Fruit fly (Drosophila melanogaster) S2 (cell line): ENCODE data around the gene CG34180.

Source experiments
- CG8478 ChIP-seq: fragments of >200 bp; optimal IDR thresholded peaks from 2 replicates; lab custom pipeline; 2018
- CTCF ChIP-seq, 2 experiments: fragments of >200 bp; optimal IDR thresholded peaks; 2 replicates each; lab custom pipeline; 2018

DNA sequence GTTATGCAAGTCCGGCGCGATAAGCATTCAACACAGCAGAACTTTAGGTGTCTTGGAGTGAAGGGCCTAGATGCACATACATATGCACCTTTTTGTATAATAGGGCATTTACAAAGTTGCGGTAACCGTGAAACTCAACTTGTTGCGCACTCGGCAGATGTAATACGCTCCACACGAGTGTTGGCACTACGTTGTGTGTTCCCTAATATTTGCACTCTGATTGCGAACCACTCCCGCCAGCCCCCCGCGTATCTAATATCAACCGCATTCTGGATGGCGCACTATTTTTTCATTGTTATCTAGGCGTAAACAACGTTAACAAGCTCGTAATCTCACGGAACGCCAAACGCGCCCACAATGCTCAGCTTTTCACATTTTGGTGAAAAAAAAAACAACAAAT, 20.0 kb downstream of the CG34180 start:
- no peak for TF ChIP-seq CG8478 (lab: Kevin White, UChicago)
- TF ChIP-seq CTCF (optimal IDR thresholded peaks at IDR 0.05; lab: Kevin White, UChicago): no peak
